Worm (Caenorhabditis elegans) whole organism, late embryonic: ENCODE data around the gene pmp-2.
A peak's percentile ranks its signal among the peaks of the same experiment; 100 is the strongest.

ENCODE experiments used
- C08G9.2 ChIP-seq: sonication (generic microtip); optimal IDR thresholded peaks from 2 replicates; lab custom pipeline; 2016; ENCODE audit warnings: mild to moderate bottlenecking, missing genetic modification characterization, moderate library complexity, missing compliant biosample characterization
- K09A11.1 ChIP-seq: sonication (generic microtip); optimal IDR thresholded peaks from 2 replicates; lab custom pipeline; 2017; ENCODE audit warnings: antibody characterized with exemption, mild to moderate bottlenecking, missing genetic modification characterization, missing compliant biosample characterization; ENCODE audit not compliant: insufficient read depth
- ahr-1 ChIP-seq: sonication (generic microtip); optimal IDR thresholded peaks from 2 replicates; lab custom pipeline; 2016; ENCODE audit warnings: missing genetic modification characterization, missing compliant biosample characterization
- ceh-18 ChIP-seq: sonication (generic microtip); optimal IDR thresholded peaks from 2 replicates; lab custom pipeline; 2016; ENCODE audit warnings: missing genetic modification characterization, missing compliant biosample characterization
- ceh-19 ChIP-seq: fragments of 200-800 bp; sonication (Bioruptor generic); optimal IDR thresholded peaks from 2 replicates; lab custom pipeline; 2018; ENCODE audit warnings: mild to moderate bottlenecking, missing genetic modification characterization, missing compliant biosample characterization
- ceh-22 ChIP-seq: sonication (generic microtip); optimal IDR thresholded peaks from 2 replicates; lab custom pipeline; 2017; ENCODE audit warnings: missing biosample characterization, missing genetic modification characterization
- ceh-24 ChIP-seq: sonication (generic microtip); optimal IDR thresholded peaks from 2 replicates; lab custom pipeline; 2016; ENCODE audit warnings: mild to moderate bottlenecking, missing genetic modification characterization, missing compliant biosample characterization
- ceh-30 ChIP-seq: fragments of 150-350 bp; optimal IDR thresholded peaks from 2 replicates; lab custom pipeline; 2014; ENCODE audit warnings: missing biosample characterization, missing genetic modification characterization
- ceh-31 ChIP-seq: sonication (generic microtip); optimal IDR thresholded peaks from 2 replicates; lab custom pipeline; 2016; ENCODE audit warnings: missing genetic modification characterization, missing compliant biosample characterization
- ceh-34 ChIP-seq: sonication (generic microtip); optimal IDR thresholded peaks from 2 replicates; lab custom pipeline; 2016; ENCODE audit warnings: mild to moderate bottlenecking, missing genetic modification characterization, missing compliant biosample characterization
- ceh-45 ChIP-seq: fragments of 200-800 bp; sonication (Bioruptor generic); IDR thresholded peaks from 2 replicates; pipeline ENCODE4 v1.3.6; 2022; ENCODE audit warnings: missing genetic modification reagents, missing genetic modification characterization, missing compliant biosample characterization
- ceh-48 ChIP-seq: sonication (generic microtip); optimal IDR thresholded peaks from 2 replicates; lab custom pipeline; 2016; ENCODE audit warnings: missing genetic modification characterization, inconsistent platforms, missing compliant biosample characterization
- che-1 ChIP-seq: sonication (generic microtip); optimal IDR thresholded peaks from 2 replicates; lab custom pipeline; 2016; ENCODE audit warnings: mild to moderate bottlenecking, missing genetic modification characterization, missing compliant biosample characterization
- dve-1 ChIP-seq: sonication (generic microtip); optimal IDR thresholded peaks from 2 replicates; lab custom pipeline; 2017; ENCODE audit warnings: antibody characterized with exemption, mild to moderate bottlenecking, missing genetic modification characterization, missing compliant biosample characterization
- fkh-10 ChIP-seq: fragments of 150-350 bp; optimal IDR thresholded peaks from 2 replicates; lab custom pipeline; 2014; ENCODE audit warnings: missing biosample characterization, missing genetic modification reagents, missing genetic modification characterization
- hlh-13 ChIP-seq: fragments of 200-800 bp; sonication (Bioruptor generic); optimal IDR thresholded peaks from 2 replicates; lab custom pipeline; 2018; ENCODE audit warnings: mild to moderate bottlenecking, missing genetic modification characterization, missing compliant biosample characterization
- hlh-30 ChIP-seq: sonication (generic microtip); optimal IDR thresholded peaks from 2 replicates; lab custom pipeline; 2017; ENCODE audit warnings: antibody characterized with exemption, missing genetic modification characterization, missing compliant biosample characterization; ENCODE audit not compliant: insufficient read depth
- hlh-6 ChIP-seq: sonication (generic microtip); optimal IDR thresholded peaks from 2 replicates; lab custom pipeline; 2016; ENCODE audit warnings: missing genotype, missing genetic modification characterization, missing compliant biosample characterization
- lim-6 ChIP-seq: sonication (generic microtip); optimal IDR thresholded peaks from 2 replicates; lab custom pipeline; 2016; ENCODE audit warnings: missing genetic modification characterization, missing compliant biosample characterization
- lin-11 ChIP-seq: fragments of 200-800 bp; sonication (Bioruptor generic); optimal IDR thresholded peaks from 2 replicates; lab custom pipeline; 2018; ENCODE audit warnings: mild to moderate bottlenecking, missing genetic modification characterization, missing compliant biosample characterization
- madf-2 ChIP-seq: sonication (generic microtip); optimal IDR thresholded peaks from 2 replicates; lab custom pipeline; 2017; ENCODE audit warnings: missing genetic modification characterization, missing compliant biosample characterization
- nfya-1 ChIP-seq: sonication (generic microtip); optimal IDR thresholded peaks from 2 replicates; lab custom pipeline; 2017; ENCODE audit warnings: missing genetic modification characterization, mild to moderate bottlenecking, missing compliant biosample characterization, antibody characterized with exemption, moderate library complexity
- nhr-11 ChIP-seq: fragments of 150-350 bp; optimal IDR thresholded peaks from 2 replicates; lab custom pipeline; 2014; ENCODE audit warnings: missing biosample characterization, missing genetic modification characterization
- odd-2 ChIP-seq: sonication (generic microtip); optimal IDR thresholded peaks from 2 replicates; lab custom pipeline; 2017; ENCODE audit warnings: antibody characterized with exemption, mild to moderate bottlenecking, missing genetic modification characterization, missing compliant biosample characterization
- pag-3 ChIP-seq: sonication (generic microtip); optimal IDR thresholded peaks from 2 replicates; lab custom pipeline; 2016; ENCODE audit warnings: missing compliant biosample characterization, missing genetic modification characterization, borderline replicate concordance
- pros-1 ChIP-seq: fragments of 150-350 bp; optimal IDR thresholded peaks from 2 replicates; lab custom pipeline; 2014; ENCODE audit warnings: missing biosample characterization, missing genetic modification reagents, missing genetic modification characterization
- ref-2 ChIP-seq: sonication (generic microtip); optimal IDR thresholded peaks from 2 replicates; lab custom pipeline; 2016; ENCODE audit warnings: missing genetic modification characterization, missing compliant biosample characterization
- sox-2 ChIP-seq: fragments of 200-800 bp; sonication (Bioruptor generic); IDR thresholded peaks from 2 replicates; pipeline ENCODE4 v1.3.6; 2022; ENCODE audit warnings: missing genetic modification reagents, missing genetic modification characterization, missing compliant biosample characterization
- syd-9 ChIP-seq: sonication (generic microtip); optimal IDR thresholded peaks from 2 replicates; lab custom pipeline; 2016; ENCODE audit warnings: mild to moderate bottlenecking, missing genetic modification characterization, moderate library complexity, missing compliant biosample characterization
- tbx-2 ChIP-seq: sonication (generic microtip); optimal IDR thresholded peaks from 2 replicates; lab custom pipeline; 2016; ENCODE audit warnings: missing genetic modification characterization, missing compliant biosample characterization
- ttx-3 ChIP-seq: sonication (generic microtip); optimal IDR thresholded peaks from 2 replicates; lab custom pipeline; 2016; ENCODE audit warnings: missing genetic modification reagents, missing genetic modification characterization, missing compliant biosample characterization
- unc-42 ChIP-seq: sonication (generic microtip); optimal IDR thresholded peaks from 2 replicates; lab custom pipeline; 2016; ENCODE audit warnings: missing genotype, missing genetic modification characterization, missing compliant biosample characterization
- unc-55 ChIP-seq: sonication (generic microtip); optimal IDR thresholded peaks from 2 replicates; lab custom pipeline; 2017; ENCODE audit warnings: missing biosample characterization, missing genetic modification reagents, missing genetic modification characterization

Gene pmp-2

DNA sequence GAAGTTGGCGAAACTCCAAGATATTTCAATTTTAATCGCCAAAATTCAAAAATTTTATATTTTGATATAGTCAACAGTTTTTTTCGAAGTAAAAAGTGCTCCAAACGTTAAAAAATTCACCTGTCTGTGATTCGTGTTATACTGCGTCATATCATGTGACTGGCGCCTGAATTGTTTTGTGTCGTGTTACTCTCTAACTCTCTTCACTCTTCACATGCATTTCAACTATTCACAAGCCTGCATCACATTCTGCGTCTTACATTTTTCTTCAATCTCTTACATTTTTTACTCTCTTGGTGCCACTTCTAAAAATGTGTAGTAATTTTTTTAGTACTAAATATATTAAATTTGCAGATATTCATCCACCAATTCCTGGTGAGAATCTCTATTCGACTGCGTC, 40.8 kb upstream of the pmp-2 start, which contains the start of gene flcn-1:
Gene flcn-1 (plus strand): TSS at position 348 of the 400 bp plus-strand sequence.
- TF ChIP-seq pag-3 (tag; lab: Kevin White, UChicago) (no peak), hlh-30 (tag; lab: Kevin White, UChicago) (peak; percentile 66), hlh-13 (no peak)
- TF ChIP-seq, all 69 proteins: peak for 1

DNA sequence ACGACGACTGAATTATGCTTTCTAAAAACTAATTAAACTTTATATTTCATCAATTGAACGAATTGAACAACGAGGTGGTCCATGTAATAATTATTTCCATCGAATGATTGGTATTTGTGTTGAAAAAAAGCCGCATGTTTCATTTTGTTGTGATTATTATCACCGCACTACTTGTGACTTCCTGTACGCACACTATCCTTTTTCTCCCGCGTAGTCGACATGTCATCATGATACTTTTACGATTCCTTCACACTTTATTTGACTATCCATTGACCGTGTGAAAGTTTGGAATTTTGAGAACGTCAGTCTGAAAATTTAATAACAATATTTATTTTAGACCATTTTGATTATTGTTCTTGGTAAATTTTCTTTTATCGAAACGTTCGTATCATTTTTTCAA, 40.0 kb upstream of the pmp-2 start, which contains the start of gene F22D3.4:
Gene F22D3.4 (minus strand): TSS at position 1 of the 400 bp plus-strand sequence.
- no peak for TF ChIP-seq nfya-1
- TF ChIP-seq ceh-30 (tag; lab: Kevin White, UChicago) = no peak
- TF ChIP-seq odd-2 (tag; lab: Kevin White, UChicago) = no peak
- no peak for TF ChIP-seq lim-6
- no peak for TF ChIP-seq syd-9 (tag; lab: Kevin White, UChicago)

DNA sequence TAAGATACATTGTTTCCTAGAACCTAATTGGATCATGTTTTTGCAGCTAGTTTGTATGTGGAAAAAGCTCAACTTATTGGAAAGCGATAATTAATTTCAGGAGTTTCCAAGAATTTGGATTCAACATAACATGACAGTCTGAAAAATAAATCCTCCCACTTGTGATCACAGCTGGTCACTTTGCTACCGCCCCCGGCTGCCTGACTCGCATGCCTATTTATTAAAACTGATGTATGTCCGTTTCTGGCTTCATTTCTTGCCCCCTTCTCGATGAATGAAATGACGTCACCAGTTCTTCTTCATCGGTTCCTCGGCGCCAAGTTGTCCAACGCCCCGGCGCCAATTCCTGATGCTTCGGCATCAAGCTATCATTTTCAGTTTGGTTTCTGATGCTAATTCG, 39.4 kb upstream of the pmp-2 start:
- TF ChIP-seq sox-2 (GFP tag; lab: Robert Waterston, UW) (no peak), unc-42 (no peak), che-1 (tag; lab: Kevin White, UChicago) (no peak), ceh-24 (no peak), lim-6 (no peak), ceh-22 (tag; lab: Kevin White, UChicago) (no peak), lin-11 (tag; lab: Kevin White, UChicago) (no peak), nhr-11 (tag; lab: Kevin White, UChicago) (no peak), dve-1 (no peak)

DNA sequence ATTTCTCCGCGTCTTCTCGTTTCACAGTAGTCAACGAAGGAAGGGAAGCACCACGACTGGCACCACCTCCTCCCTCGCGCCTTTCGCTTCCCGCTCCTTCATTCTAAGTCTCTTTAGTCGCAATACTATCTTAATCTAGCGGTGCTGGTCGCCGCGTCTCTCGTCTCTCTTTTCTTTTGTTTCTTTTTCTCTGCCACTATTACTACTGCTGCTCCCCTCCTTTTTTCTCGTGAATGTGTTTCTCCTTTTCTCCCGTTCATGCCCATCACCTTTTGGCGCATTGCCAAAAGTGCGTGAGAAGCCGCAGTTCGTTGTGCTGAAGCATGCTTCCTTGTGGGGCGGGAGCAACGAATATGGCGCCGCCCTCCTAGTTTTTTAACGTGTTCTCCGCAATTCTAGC, 38.9 kb upstream of the pmp-2 start:
- TF ChIP-seq fkh-10 (GFP tag; lab: Kevin White, UChicago) (no peak), K09A11.1 (no peak), pros-1 (peak; percentile 1), lin-11 (tag; lab: Kevin White, UChicago) (no peak), ceh-45 (GFP tag; lab: Robert Waterston, UW) (no peak), ttx-3 (tag; lab: Kevin White, UChicago) (no peak), unc-55 (GFP tag; lab: Kevin White, UChicago) (peak; percentile 40), unc-42 (peak; percentile 16), tbx-2 (tag; lab: Kevin White, UChicago) (peak; percentile 10), C08G9.2 (tag; lab: Kevin White, UChicago) (no peak), ceh-19 (peak; percentile 19), ceh-48 (tag; lab: Kevin White, UChicago) (no peak), syd-9 (tag; lab: Kevin White, UChicago) (peak; percentile 38), ceh-18 (tag; lab: Kevin White, UChicago) (peak; percentile 55), ahr-1 (tag; lab: Kevin White, UChicago) (no peak), ceh-31 (tag; lab: Kevin White, UChicago) (peak; percentile 53), pag-3 (tag; lab: Kevin White, UChicago) (no peak), ceh-34 (tag; lab: Kevin White, UChicago) (peak; percentile 30), hlh-6 (no peak)

DNA sequence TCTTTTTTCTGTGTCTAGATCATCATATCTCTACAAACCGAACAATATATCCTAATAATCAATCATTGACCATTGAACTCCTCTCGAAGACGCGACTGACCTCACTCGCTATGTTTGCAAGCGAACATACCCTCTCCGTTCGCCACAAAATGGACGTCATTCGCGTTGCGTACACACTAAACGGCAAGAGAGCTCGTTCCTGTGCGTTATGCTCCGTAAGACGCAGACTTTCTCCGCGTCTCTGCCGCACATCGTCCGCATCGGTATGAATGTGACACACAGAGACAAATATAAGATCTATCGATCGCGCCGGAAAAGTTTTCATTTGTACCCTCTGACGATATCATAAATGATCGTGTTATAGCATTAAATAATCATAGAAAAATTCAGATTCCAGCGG, 38.4 kb upstream of the pmp-2 start:
- peak; percentile 48 for TF ChIP-seq ref-2 (tag; lab: Kevin White, UChicago)
- TF ChIP-seq unc-55 (GFP tag; lab: Kevin White, UChicago) = no peak
- peak; percentile 98 for TF ChIP-seq madf-2 (tag; lab: Kevin White, UChicago)
- peak; percentile 4 for TF ChIP-seq ceh-48 (tag; lab: Kevin White, UChicago)
